Fruit fly (Drosophila melanogaster): Measurements from ENCODE around the gene CG7091.

DNA sequence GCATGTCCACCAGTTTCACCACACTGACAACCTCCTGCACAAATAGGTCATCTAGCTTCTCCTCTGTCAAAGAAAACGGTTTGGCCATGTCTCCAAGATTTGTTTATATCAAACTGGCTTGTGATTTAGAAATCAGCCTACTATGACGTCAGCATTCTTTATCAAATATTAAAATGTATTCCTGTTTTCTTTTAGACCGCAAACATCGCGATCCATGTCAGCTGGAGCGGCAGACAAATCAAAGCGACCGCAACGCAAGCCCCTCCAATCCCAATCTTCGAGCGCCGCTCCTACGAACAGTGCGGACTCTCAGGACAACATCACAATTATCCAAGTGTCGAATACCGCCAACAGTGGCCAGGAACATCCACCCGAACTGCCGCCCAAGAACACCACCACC, 10.6 kb downstream of the CG7091 start, which contains the start of gene CG14383:
- TF ChIP-seq CTCF (optimal IDR thresholded peaks at IDR 0.05) (no peak), CG8478 (optimal IDR thresholded peaks at IDR 0.05) (no peak)

Data from S2 (cell line).